Worm (Caenorhabditis elegans) whole organism, L1 larva: Measurements from ENCODE around the gene npr-17.

Source experiments
- C04F5.9 ChIP-seq: sonication (generic microtip); optimal IDR thresholded peaks from 2 replicates; lab custom pipeline; 2016; ENCODE audit warnings: missing genetic modification characterization, missing compliant biosample characterization
- C16A3.4 ChIP-seq: fragments of 150-350 bp; optimal IDR thresholded peaks from 2 replicates; lab custom pipeline; 2014; ENCODE audit warnings: missing biosample characterization, missing genetic modification characterization
- blmp-1 ChIP-seq: fragments of 150-350 bp; optimal IDR thresholded peaks from 2 replicates; lab custom pipeline; 2014; ENCODE audit warnings: missing biosample characterization, missing genetic modification characterization
- fkh-10 ChIP-seq: sonication (generic microtip); optimal IDR thresholded peaks from 2 replicates; lab custom pipeline; 2017; ENCODE audit warnings: missing biosample characterization, missing genetic modification reagents, missing genetic modification characterization
- isw-1 ChIP-seq: fragments of 200-800 bp; sonication (Bioruptor generic); IDR thresholded peaks from 2 replicates; pipeline ENCODE4 v1.3.6; 2022; ENCODE audit warnings: missing genetic modification characterization, missing compliant biosample characterization
- lin-13 ChIP-seq: fragments of 150-350 bp; optimal IDR thresholded peaks from 2 replicates; lab custom pipeline; 2014; ENCODE audit warnings: missing biosample characterization, missing genetic modification reagents, missing genetic modification characterization
- lin-35 ChIP-seq, 2 experiments: fragments of 150-350 bp; optimal IDR thresholded peaks; 2 replicates each; lab custom pipeline; 2014; ENCODE audit warnings: missing biosample characterization in 2 of 2, missing genetic modification characterization in 2 of 2, missing genetic modification reagents in 2 of 2
- lin-39 ChIP-seq: fragments of 150-350 bp; optimal IDR thresholded peaks from 2 replicates; lab custom pipeline; 2014; ENCODE audit warnings: missing biosample characterization, missing genetic modification reagents, missing genetic modification characterization
- nhr-28 ChIP-seq: fragments of 150-350 bp; optimal IDR thresholded peaks from 2 replicates; lab custom pipeline; 2014; ENCODE audit warnings: missing biosample characterization, missing genetic modification characterization
- nhr-77 ChIP-seq: fragments of 150-350 bp; optimal IDR thresholded peaks from 2 replicates; lab custom pipeline; 2014; ENCODE audit warnings: missing biosample characterization, missing genetic modification characterization
- nhr-90 ChIP-seq: sonication (generic microtip); optimal IDR thresholded peaks from 2 replicates; lab custom pipeline; 2016; ENCODE audit warnings: mild to moderate bottlenecking, missing genetic modification characterization, missing compliant biosample characterization; ENCODE audit not compliant: poor library complexity
- snpc-4 ChIP-seq: fragments of 150-350 bp; optimal IDR thresholded peaks from 2 replicates; lab custom pipeline; 2014; ENCODE audit warnings: missing biosample characterization, missing genetic modification characterization
- xbp-1 ChIP-seq: sonication (generic microtip); optimal IDR thresholded peaks from 2 replicates; lab custom pipeline; 2016; ENCODE audit warnings: missing genetic modification characterization, missing compliant biosample characterization
- ztf-11 ChIP-seq, 2 experiments: sonication (generic microtip); optimal IDR thresholded peaks; 2 replicates each; lab custom pipeline; 2016 to 2017; ENCODE audit warnings: missing genetic modification characterization in 2 of 2, missing biosample characterization in 1 of 2, missing compliant biosample characterization in 1 of 2

ce11 chrIII:7947677-7948076 lies 48.6 kb downstream of the npr-17 start:
- TF ChIP-seq lin-39 (no peak), blmp-1 (peak; percentile 54), snpc-4 (tag; lab: Kevin White, UChicago) (no peak), lin-13 (GFP tag; lab: Kevin White, UChicago) (no peak), nhr-90 (tag; lab: Kevin White, UChicago) (no peak), C16A3.4 (tag; lab: Kevin White, UChicago) (no peak), nhr-28 (no peak), xbp-1 (tag; lab: Kevin White, UChicago) (no peak), nhr-77 (no peak), fkh-10 (no peak), ztf-11 (tag; optimal IDR thresholded peaks at IDR 0.05; lab: Kevin White, UChicago) (no peak), C04F5.9 (tag; lab: Kevin White, UChicago) (no peak), lin-35 (GFP tag; optimal IDR thresholded peaks at IDR 0.05; lab: Kevin White, UChicago) (no peak), isw-1 (no peak)
